In the genomic region with DNA sequence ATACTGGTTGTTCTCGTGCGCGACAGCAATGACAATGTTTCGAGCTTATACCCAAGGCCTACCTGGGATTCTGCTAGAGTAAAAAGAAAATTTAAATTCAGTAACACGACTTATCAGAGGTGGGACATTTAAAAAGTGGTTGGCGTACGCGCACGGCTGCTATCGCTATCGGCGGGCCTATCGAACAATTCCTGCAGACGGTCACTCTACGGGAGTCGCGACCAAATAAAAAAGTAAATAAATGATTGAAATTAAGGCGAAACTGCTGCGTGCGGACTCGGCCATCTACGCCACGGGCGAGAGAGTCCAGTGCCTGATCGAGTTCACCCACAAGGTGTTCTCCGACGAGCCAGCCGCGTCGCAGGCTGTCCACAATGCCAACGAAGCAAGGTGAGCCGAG, we compare ENCODE assay signal across 2 fruit fly cellular contexts.
TF ChIP-seq lines count a peak whose summit lies in the region.

Gene Prosbeta2R2 (minus strand): TSS at position 63 of the 400 bp plus-strand sequence.
Gene CG1116 (plus strand): TSS at position 192 of the 400 bp plus-strand sequence.

- TF ChIP-seq CTCF in whole organism, embryonic (GFP tag; optimal IDR thresholded peaks at IDR 0.05; lab: Kevin White, UChicago): no peak

TF ChIP-seq in whole organism, adult, 20 proteins besides CTCF, POLR2A, EP300 and RAD21:
- TF ChIP-seq bab1 (GFP tag; optimal IDR thresholded peaks at IDR 0.05; lab: Kevin White, UChicago) (peak; percentile 11), Clk (GFP tag; optimal IDR thresholded peaks at IDR 0.05; lab: Kevin White, UChicago) (no peak)

TF ChIP-seq in whole organism, embryonic, 481 proteins besides CTCF, POLR2A, EP300 and RAD21 (continues in another document):
- no peak for TF ChIP-seq CG43689 (GFP tag; IDR thresholded peaks at IDR 0.05; lab: Robert Waterston, UW)
- TF ChIP-seq CG4617 (GFP tag; optimal IDR thresholded peaks at IDR 0.05; lab: Kevin White, UChicago; ENCODE audit: borderline replicate concordance): peak; percentile 62
- TF ChIP-seq pb (GFP tag; optimal IDR thresholded peaks at IDR 0.05; lab: Kevin White, UChicago): no peak
- peak; percentile 73 for TF ChIP-seq bbx (GFP tag; IDR thresholded peaks at IDR 0.05; lab: Robert Waterston, UW; ENCODE audit: partially characterized antibody)
- TF ChIP-seq bowl (GFP tag; IDR thresholded peaks at IDR 0.05; lab: Robert Waterston, UW): no peak
- no peak for TF ChIP-seq CG34376 (GFP tag; optimal IDR thresholded peaks at IDR 0.05; lab: Kevin White, UChicago)
- peak; percentile 95 for TF ChIP-seq Dp (GFP tag; optimal IDR thresholded peaks at IDR 0.05; lab: Kevin White, UChicago)
- TF ChIP-seq CG15073 (GFP tag; optimal IDR thresholded peaks at IDR 0.05; lab: Kevin White, UChicago): no peak
- TF ChIP-seq eyg (GFP tag; optimal IDR thresholded peaks at IDR 0.05; lab: Kevin White, UChicago): no peak
- TF ChIP-seq emc (GFP tag; optimal IDR thresholded peaks at IDR 0.05; lab: Kevin White, UChicago): no peak
- TF ChIP-seq CG13287 (GFP tag; IDR thresholded peaks at IDR 0.05; lab: Robert Waterston, UW; ENCODE audit: partially characterized antibody): peak; percentile 77
- no peak for TF ChIP-seq bigmax (GFP tag; optimal IDR thresholded peaks at IDR 0.05; lab: Kevin White, UChicago)
- no peak for TF ChIP-seq CG8924 (tag; optimal IDR thresholded peaks at IDR 0.05; lab: Kevin White, UChicago)
- no peak for TF ChIP-seq E2f1 (GFP tag; IDR thresholded peaks at IDR 0.05; lab: Robert Waterston, UW)
- TF ChIP-seq D (optimal IDR thresholded peaks at IDR 0.05; lab: Kevin White, UChicago): no peak
- TF ChIP-seq D (GFP tag; optimal IDR thresholded peaks at IDR 0.05; lab: Kevin White, UChicago): no peak
- no peak for TF ChIP-seq Bdp1 (GFP tag; optimal IDR thresholded peaks at IDR 0.05; lab: Kevin White, UChicago)
- TF ChIP-seq CG30020 (tag; optimal IDR thresholded peaks at IDR 0.05; lab: Kevin White, UChicago): no peak
- TF ChIP-seq HLH4C (GFP tag; IDR thresholded peaks at IDR 0.05; lab: Robert Waterston, UW; ENCODE audit: partially characterized antibody): 0 out of 3 replicates have a peak, but pooled peaks have one; percentile 34
- no peak for TF ChIP-seq CG1832 (GFP tag; optimal IDR thresholded peaks at IDR 0.05; lab: Kevin White, UChicago)
- TF ChIP-seq CG6791 (GFP tag; IDR thresholded peaks at IDR 0.05; lab: Robert Waterston, UW; ENCODE audit: partially characterized antibody): peak; percentile 44; the same call in 1 of the 3 replicates
- no peak for TF ChIP-seq oc (tag; optimal IDR thresholded peaks at IDR 0.05; lab: Kevin White, UChicago)
- no peak for TF ChIP-seq CG8478 (optimal IDR thresholded peaks at IDR 0.05; lab: Kevin White, UChicago)
- TF ChIP-seq CG12104 (GFP tag; optimal IDR thresholded peaks at IDR 0.05; lab: Kevin White, UChicago): no peak
- TF ChIP-seq corto (GFP tag; optimal IDR thresholded peaks at IDR 0.05; lab: Kevin White, UChicago): no peak
- no peak for TF ChIP-seq CG11398 (GFP tag; optimal IDR thresholded peaks at IDR 0.05; lab: Kevin White, UChicago)
- TF ChIP-seq hbn (GFP tag; IDR thresholded peaks at IDR 0.05; lab: Robert Waterston, UW; ENCODE audit: partially characterized antibody): peak; percentile 30; the same call in 1 of the 2 replicates
- peak; percentile 37 for TF ChIP-seq sens (GFP tag; lab: Kevin White, UChicago)
- no peak for TF ChIP-seq sima (GFP tag; optimal IDR thresholded peaks at IDR 0.05; lab: Kevin White, UChicago)
- no peak for TF ChIP-seq gro (GFP tag; optimal IDR thresholded peaks at IDR 0.05; lab: Kevin White, UChicago)
- TF ChIP-seq Abd-B (GFP tag; optimal IDR thresholded peaks at IDR 0.05; lab: Kevin White, UChicago): no peak
- TF ChIP-seq CG32767 (GFP tag; IDR thresholded peaks at IDR 0.05; lab: Robert Waterston, UW): no peak
- TF ChIP-seq CG4360 (GFP tag; IDR thresholded peaks at IDR 0.05; lab: Robert Waterston, UW): no peak
- peak; percentile 63; the same call in 2 of the 3 replicates for TF ChIP-seq CG7963 (GFP tag; IDR thresholded peaks at IDR 0.05; lab: Robert Waterston, UW; ENCODE audit: partially characterized antibody)
- no peak for TF ChIP-seq aop (GFP tag; IDR thresholded peaks at IDR 0.05; lab: Robert Waterston, UW)
- TF ChIP-seq ewg (GFP tag; optimal IDR thresholded peaks at IDR 0.05; lab: Kevin White, UChicago): no peak
- no peak for TF ChIP-seq CG10565 (GFP tag; optimal IDR thresholded peaks at IDR 0.05; lab: Kevin White, UChicago)
- TF ChIP-seq CG6765 (GFP tag; optimal IDR thresholded peaks at IDR 0.05; lab: Kevin White, UChicago): no peak
- no peak for TF ChIP-seq Oli (tag; optimal IDR thresholded peaks at IDR 0.05; lab: Kevin White, UChicago)
- TF ChIP-seq gsb (GFP tag; IDR thresholded peaks at IDR 0.05; lab: Robert Waterston, UW): no peak
- TF ChIP-seq chinmo (GFP tag; IDR thresholded peaks at IDR 0.05; lab: Robert Waterston, UW; ENCODE audit: partially characterized antibody): peak; percentile 66; the same call in 1 of the 4 replicates
- no peak for TF ChIP-seq CG14050 (GFP tag; IDR thresholded peaks at IDR 0.05; lab: Robert Waterston, UW)
- peak; percentile 35 for TF ChIP-seq CG17186 (GFP tag; optimal IDR thresholded peaks at IDR 0.05; lab: Kevin White, UChicago)
- TF ChIP-seq seq (GFP tag; IDR thresholded peaks at IDR 0.05; lab: Robert Waterston, UW): no peak
- peak; percentile 60 for TF ChIP-seq amos (GFP tag; IDR thresholded peaks at IDR 0.05; lab: Robert Waterston, UW; ENCODE audit: partially characterized antibody)
- peak; percentile 58 for TF ChIP-seq CG34224 (GFP tag; IDR thresholded peaks at IDR 0.05; lab: Robert Waterston, UW; ENCODE audit: partially characterized antibody)
- peak; percentile 73 for TF ChIP-seq Myb (GFP tag; optimal IDR thresholded peaks at IDR 0.05; lab: Kevin White, UChicago)
- peak; percentile 11 for TF ChIP-seq trem (tag; optimal IDR thresholded peaks at IDR 0.05; lab: Kevin White, UChicago)
- no peak for TF ChIP-seq nom (GFP tag; optimal IDR thresholded peaks at IDR 0.05; lab: Kevin White, UChicago)
- TF ChIP-seq CG16863 (GFP tag; optimal IDR thresholded peaks at IDR 0.05; lab: Kevin White, UChicago): no peak
- peak; percentile 78 for TF ChIP-seq MESR4 (GFP tag; optimal IDR thresholded peaks at IDR 0.05; lab: Kevin White, UChicago)
- TF ChIP-seq CG14860 (GFP tag; IDR thresholded peaks at IDR 0.05; lab: Robert Waterston, UW; ENCODE audit: partially characterized antibody): peak; percentile 28; the same call in 1 of the 3 replicates
- no peak for TF ChIP-seq jing (GFP tag; optimal IDR thresholded peaks at IDR 0.05; lab: Kevin White, UChicago)
- TF ChIP-seq stwl (tag; optimal IDR thresholded peaks at IDR 0.05; lab: Kevin White, UChicago): peak; percentile 3
- no peak for TF ChIP-seq CG11456 (GFP tag; IDR thresholded peaks at IDR 0.05; lab: Robert Waterston, UW)
- no peak for TF ChIP-seq CG31365 (tag; optimal IDR thresholded peaks at IDR 0.05; lab: Kevin White, UChicago)
- TF ChIP-seq YL-1 (GFP tag; optimal IDR thresholded peaks at IDR 0.05; lab: Kevin White, UChicago): peak; percentile 31
- no peak for TF ChIP-seq CG3281 (GFP tag; optimal IDR thresholded peaks at IDR 0.05; lab: Kevin White, UChicago)
- TF ChIP-seq en (GFP tag; optimal IDR thresholded peaks at IDR 0.05; lab: Kevin White, UChicago): no peak
- TF ChIP-seq MBD-R2 (GFP tag; IDR thresholded peaks at IDR 0.05; lab: Robert Waterston, UW): peak; percentile 81
- TF ChIP-seq CG9215 (GFP tag; IDR thresholded peaks at IDR 0.05; lab: Robert Waterston, UW): no peak
- no peak for TF ChIP-seq D19B (GFP tag; optimal IDR thresholded peaks at IDR 0.05; lab: Kevin White, UChicago)
- no peak for TF ChIP-seq h (optimal IDR thresholded peaks at IDR 0.05; lab: Kevin White, UChicago)
- no peak for TF ChIP-seq CG1602 (GFP tag; optimal IDR thresholded peaks at IDR 0.05; lab: Kevin White, UChicago)
- TF ChIP-seq CG31441 (GFP tag; IDR thresholded peaks at IDR 0.05; lab: Robert Waterston, UW): no peak
- TF ChIP-seq NfI (GFP tag; optimal IDR thresholded peaks at IDR 0.05; lab: Kevin White, UChicago): no peak
- no peak for TF ChIP-seq knrl (GFP tag; IDR thresholded peaks at IDR 0.05; lab: Robert Waterston, UW; ENCODE audit: partially characterized antibody)
- TF ChIP-seq bab2 (GFP tag; optimal IDR thresholded peaks at IDR 0.05; lab: Kevin White, UChicago): no peak
- no peak for TF ChIP-seq Taf1 (GFP tag; IDR thresholded peaks at IDR 0.05; lab: Robert Waterston, UW)
- no peak for TF ChIP-seq CG10654 (GFP tag; optimal IDR thresholded peaks at IDR 0.05; lab: Kevin White, UChicago)
- TF ChIP-seq Dll (GFP tag; IDR thresholded peaks at IDR 0.05; lab: Robert Waterston, UW; ENCODE audit: partially characterized antibody): peak; percentile 53; the same call in 3 of the 4 replicates
- TF ChIP-seq Sin3A (optimal IDR thresholded peaks at IDR 0.05; lab: Kevin White, UChicago): peak; percentile 42
- TF ChIP-seq BEAF-32 (GFP tag; optimal IDR thresholded peaks at IDR 0.05; lab: Kevin White, UChicago): peak; percentile 63
- TF ChIP-seq hb (GFP tag; IDR thresholded peaks at IDR 0.05; lab: Robert Waterston, UW; ENCODE audit: partially characterized antibody): no peak
- TF ChIP-seq wor (GFP tag; IDR thresholded peaks at IDR 0.05; lab: Robert Waterston, UW): no peak
- TF ChIP-seq phol (tag; optimal IDR thresholded peaks at IDR 0.05; lab: Kevin White, UChicago): peak; percentile 0
- TF ChIP-seq CG2875 (GFP tag; optimal IDR thresholded peaks at IDR 0.05; lab: Kevin White, UChicago): no peak
- no peak for TF ChIP-seq Gug (GFP tag; IDR thresholded peaks at IDR 0.05; lab: Robert Waterston, UW)
- no peak for TF ChIP-seq CG12155 (GFP tag; optimal IDR thresholded peaks at IDR 0.05; lab: Kevin White, UChicago)
- TF ChIP-seq Awh (GFP tag; IDR thresholded peaks at IDR 0.05; lab: Robert Waterston, UW): no peak
- no peak for TF ChIP-seq klu (GFP tag; IDR thresholded peaks at IDR 0.05; lab: Robert Waterston, UW)
- TF ChIP-seq Nf-YA (GFP tag; IDR thresholded peaks at IDR 0.05; lab: Robert Waterston, UW): no peak
- TF ChIP-seq CG1603 (tag; optimal IDR thresholded peaks at IDR 0.05; lab: Kevin White, UChicago): peak; percentile 28
